Fruit fly (Drosophila melanogaster): ENCODE results near the gene bbx.

Gene bbx

dm6 chrX:21367363-21368072 lies 4.7 kb downstream of the bbx start (continued):
- TF ChIP-seq knrl (GFP tag; IDR thresholded peaks at IDR 0.05; ENCODE audit: partially characterized antibody) (peak; percentile 41; the same call in 1 of the 3 replicates), Six4 (GFP tag; optimal IDR thresholded peaks at IDR 0.05) (peak; percentile 95), run (tag; optimal IDR thresholded peaks at IDR 0.05) (peak; percentile 96), CG4360 (GFP tag; IDR thresholded peaks at IDR 0.05) (peak; percentile 76), CG1024 (GFP tag; IDR thresholded peaks at IDR 0.05) (peak; percentile 80), CG18262 (tag; optimal IDR thresholded peaks at IDR 0.05) (peak; percentile 96), CG3065 (GFP tag; optimal IDR thresholded peaks at IDR 0.05) (peak; percentile 87), CG10267 (tag; optimal IDR thresholded peaks at IDR 0.05) (peak; percentile 92), Trl (optimal IDR thresholded peaks at IDR 0.05) (peak in 1 of 2 experiments; percentile 9), Trl (GFP tag; optimal IDR thresholded peaks at IDR 0.05) (peak; percentile 94), CG11723 (GFP tag; optimal IDR thresholded peaks at IDR 0.05) (peak; percentile 98), CG2116 (GFP tag; optimal IDR thresholded peaks at IDR 0.05) (peak; percentile 85), schlank (tag; optimal IDR thresholded peaks at IDR 0.05) (peak; percentile 98), pros (GFP tag; optimal IDR thresholded peaks at IDR 0.05) (peak; percentile 83), CG11247 (GFP tag; IDR thresholded peaks at IDR 0.05) (peak; percentile 94), CG13894 (tag; optimal IDR thresholded peaks at IDR 0.05) (peak; percentile 97), org-1 (GFP tag; optimal IDR thresholded peaks at IDR 0.05) (peak; percentile 98), CG16779 (GFP tag; IDR thresholded peaks at IDR 0.05) (peak; percentile 75; the same call in 1 of the 2 replicates), jigr1 (GFP tag; IDR thresholded peaks at IDR 0.05) (peak; percentile 93), sna (GFP tag; IDR thresholded peaks at IDR 0.05; ENCODE audit: partially characterized antibody) (no peak), CG4730 (GFP tag; IDR thresholded peaks at IDR 0.05) (peak; percentile 93), ATbp (GFP tag; optimal IDR thresholded peaks at IDR 0.05) (peak; percentile 98), CG15696 (tag; optimal IDR thresholded peaks at IDR 0.05) (peak; percentile 96), unc-4 (GFP tag; IDR thresholded peaks at IDR 0.05; ENCODE audit: partially characterized antibody) (no peak), CG11398 (GFP tag; optimal IDR thresholded peaks at IDR 0.05) (peak; percentile 87), CG31441 (GFP tag; IDR thresholded peaks at IDR 0.05) (peak; percentile 99), trem (tag; optimal IDR thresholded peaks at IDR 0.05) (peak; percentile 93), kay (GFP tag; optimal IDR thresholded peaks at IDR 0.05) (peak; percentile 94), CG17359 (tag; optimal IDR thresholded peaks at IDR 0.05) (peak; percentile 98), crp (GFP tag; optimal IDR thresholded peaks at IDR 0.05) (peak in 1 of 2 experiments; percentile 56), CG1602 (GFP tag; optimal IDR thresholded peaks at IDR 0.05) (peak; percentile 95), Nf-YA (GFP tag; IDR thresholded peaks at IDR 0.05) (peak; percentile 94), toy (GFP tag; IDR thresholded peaks at IDR 0.05) (peak; percentile 90), zf30C (GFP tag; optimal IDR thresholded peaks at IDR 0.05) (peak; percentile 36), CG17568 (GFP tag; optimal IDR thresholded peaks at IDR 0.05) (peak; percentile 95), vfl (GFP tag; optimal IDR thresholded peaks at IDR 0.05) (peak; percentile 97), Hr39 (optimal IDR thresholded peaks at IDR 0.05) (no peak), CG4424 (GFP tag; optimal IDR thresholded peaks at IDR 0.05) (peak; percentile 98), sima (GFP tag; optimal IDR thresholded peaks at IDR 0.05) (peak; percentile 85), CG12659 (GFP tag; optimal IDR thresholded peaks at IDR 0.05) (peak; percentile 99), ind (GFP tag; optimal IDR thresholded peaks at IDR 0.05) (peak; percentile 97), gsb-n (tag; optimal IDR thresholded peaks at IDR 0.05) (peak; percentile 96), ems (GFP tag; optimal IDR thresholded peaks at IDR 0.05) (peak; percentile 97), B-H2 (GFP tag; optimal IDR thresholded peaks at IDR 0.05) (peak; percentile 98), cwo (GFP tag; optimal IDR thresholded peaks at IDR 0.05) (peak; percentile 96), nmo (GFP tag; optimal IDR thresholded peaks at IDR 0.05) (peak; percentile 99), CG14710 (tag; optimal IDR thresholded peaks at IDR 0.05) (peak; percentile 95), lbe (GFP tag; optimal IDR thresholded peaks at IDR 0.05) (peak; percentile 92), CG3726 (GFP tag; IDR thresholded peaks at IDR 0.05) (peak; percentile 94)

Measured in whole organism, embryonic.